Fruit fly (Drosophila melanogaster): Measurements from ENCODE around the gene CG4476.

The CG4476 gene

dm6 chr3L:9211302-9211930, at the start of gene CG4476:
Gene CG4476, plus strand, starts transcription at chr3L:9211880.
- no peak for TF ChIP-seq ttk (optimal IDR thresholded peaks at IDR 0.05)
- TF ChIP-seq Sin3A (optimal IDR thresholded peaks at IDR 0.05) = no peak
- no peak for TF ChIP-seq Myc (optimal IDR thresholded peaks at IDR 0.05)
- TF ChIP-seq psq (optimal IDR thresholded peaks at IDR 0.05) = no peak
- no peak for TF ChIP-seq h (optimal IDR thresholded peaks at IDR 0.05)

dm6 chr3L:9182053-9182572, 29.6 kb upstream of the CG4476 start, which contains the start of gene Rdl:
Gene Rdl, minus strand, starts transcription at chr3L:9182149.
- TF ChIP-seq Myc (optimal IDR thresholded peaks at IDR 0.05) (no peak), h (optimal IDR thresholded peaks at IDR 0.05) (no peak)

dm6 chr3L:9188622-9189021, 23.1 kb upstream of the CG4476 start:
- no peak for TF ChIP-seq ttk (optimal IDR thresholded peaks at IDR 0.05)
- TF ChIP-seq psq (optimal IDR thresholded peaks at IDR 0.05) = no peak
- TF ChIP-seq Sin3A (optimal IDR thresholded peaks at IDR 0.05) = no peak
- TF ChIP-seq Myc (optimal IDR thresholded peaks at IDR 0.05) = no peak
- TF ChIP-seq insv (optimal IDR thresholded peaks at IDR 0.05) = no peak
- no peak for TF ChIP-seq h (optimal IDR thresholded peaks at IDR 0.05)

- TF ChIP-seq insv (optimal IDR thresholded peaks at IDR 0.05) = no peak
- TF ChIP-seq ttk (optimal IDR thresholded peaks at IDR 0.05) = no peak
- TF ChIP-seq Myc (optimal IDR thresholded peaks at IDR 0.05) = no peak
- TF ChIP-seq Sin3A (optimal IDR thresholded peaks at IDR 0.05) = no peak
- TF ChIP-seq h (optimal IDR thresholded peaks at IDR 0.05) = no peak
- TF ChIP-seq psq (optimal IDR thresholded peaks at IDR 0.05) = no peak
Observed at dm6 chr3L:9193003-9193402, 18.7 kb upstream of the CG4476 start.

dm6 chr3L:9208704-9209405, 2.8 kb upstream of the CG4476 start, which contains the start of gene Slc45-1:
Gene Slc45-1, minus strand, starts transcription at chr3L:9208853.
- TF ChIP-seq h (optimal IDR thresholded peaks at IDR 0.05) (no peak), Sin3A (optimal IDR thresholded peaks at IDR 0.05) (no peak), Myc (optimal IDR thresholded peaks at IDR 0.05) (no peak), insv (optimal IDR thresholded peaks at IDR 0.05) (no peak)

- TF ChIP-seq h (optimal IDR thresholded peaks at IDR 0.05) = no peak
- no peak for TF ChIP-seq insv (optimal IDR thresholded peaks at IDR 0.05)
- no peak for TF ChIP-seq psq (optimal IDR thresholded peaks at IDR 0.05)
- no peak for TF ChIP-seq Sin3A (optimal IDR thresholded peaks at IDR 0.05)
- TF ChIP-seq Myc (optimal IDR thresholded peaks at IDR 0.05) = no peak
- TF ChIP-seq ttk (optimal IDR thresholded peaks at IDR 0.05) = no peak
Observed at dm6 chr3L:9209665-9210064, 2.0 kb upstream of the CG4476 start.

- TF ChIP-seq Sin3A (optimal IDR thresholded peaks at IDR 0.05) (no peak), h (optimal IDR thresholded peaks at IDR 0.05) (no peak), Myc (optimal IDR thresholded peaks at IDR 0.05) (no peak), ttk (optimal IDR thresholded peaks at IDR 0.05) (no peak), psq (optimal IDR thresholded peaks at IDR 0.05) (no peak), insv (optimal IDR thresholded peaks at IDR 0.05) (no peak)
Observed at dm6 chr3L:9236548-9236947, 24.9 kb downstream of the CG4476 start, which contains the start of gene CG4483. Gene CG4483, minus strand, starts transcription at chr3L:9236648.

- no peak for TF ChIP-seq ttk (optimal IDR thresholded peaks at IDR 0.05)
- TF ChIP-seq Myc (optimal IDR thresholded peaks at IDR 0.05) = no peak
- TF ChIP-seq Sin3A (optimal IDR thresholded peaks at IDR 0.05) = no peak
- no peak for TF ChIP-seq h (optimal IDR thresholded peaks at IDR 0.05)
- TF ChIP-seq psq (optimal IDR thresholded peaks at IDR 0.05) = no peak
Observed at dm6 chr3L:9249925-9250324, 38.2 kb downstream of the CG4476 start, which contains the start of gene CG4477. Gene CG4477, plus strand, starts transcription at chr3L:9250225.

- TF ChIP-seq insv (optimal IDR thresholded peaks at IDR 0.05) = no peak
- no peak for TF ChIP-seq Sin3A (optimal IDR thresholded peaks at IDR 0.05)
- no peak for TF ChIP-seq h (optimal IDR thresholded peaks at IDR 0.05)
- TF ChIP-seq Myc (optimal IDR thresholded peaks at IDR 0.05) = no peak
- no peak for TF ChIP-seq psq (optimal IDR thresholded peaks at IDR 0.05)
- no peak for TF ChIP-seq ttk (optimal IDR thresholded peaks at IDR 0.05)
Observed at dm6 chr3L:9251678-9252077, 40.0 kb downstream of the CG4476 start, which contains the start of gene GluRIB. Gene GluRIB, plus strand, starts transcription at chr3L:9251978.

- TF ChIP-seq ttk (optimal IDR thresholded peaks at IDR 0.05) (no peak), Sin3A (optimal IDR thresholded peaks at IDR 0.05) (no peak), psq (optimal IDR thresholded peaks at IDR 0.05) (no peak), h (optimal IDR thresholded peaks at IDR 0.05) (no peak), insv (optimal IDR thresholded peaks at IDR 0.05) (no peak), Myc (optimal IDR thresholded peaks at IDR 0.05) (no peak)
Observed at dm6 chr3L:9255172-9255571, 43.5 kb downstream of the CG4476 start.

- TF ChIP-seq Sin3A (optimal IDR thresholded peaks at IDR 0.05) (no peak), h (optimal IDR thresholded peaks at IDR 0.05) (no peak), psq (optimal IDR thresholded peaks at IDR 0.05) (no peak), Myc (optimal IDR thresholded peaks at IDR 0.05) (no peak), insv (optimal IDR thresholded peaks at IDR 0.05) (no peak), ttk (optimal IDR thresholded peaks at IDR 0.05) (no peak)
Observed at dm6 chr3L:9262268-9262667, 50.6 kb downstream of the CG4476 start.
